Worm (Caenorhabditis elegans) whole organism, L4 larva: ENCODE data around the gene ric-4.
A peak's percentile ranks its signal among the peaks of the same experiment; 100 is the strongest.

Experiments
- F49E8.2 ChIP-seq: sonication (generic microtip); optimal IDR thresholded peaks from 2 replicates; lab custom pipeline; 2016; ENCODE audit warnings: missing compliant biosample characterization, mild to moderate bottlenecking, missing genetic modification characterization, borderline replicate concordance
- R02D3.7 ChIP-seq: fragments of 150-350 bp; sonication (generic microtip); optimal IDR thresholded peaks from 3 replicates; lab custom pipeline; 2014; ENCODE audit warnings: missing biosample characterization, missing genetic modification characterization
- T26A8.4 ChIP-seq: fragments of 200-800 bp; sonication (Bioruptor generic); IDR thresholded peaks from 2 replicates; pipeline ENCODE4 v1.3.6; 2022; ENCODE audit warnings: missing genetic modification characterization, missing compliant biosample characterization
- Y48G9A.11 ChIP-seq: fragments of 200-800 bp; sonication (Bioruptor generic); IDR thresholded peaks from 2 replicates; pipeline ENCODE4 v1.3.6; 2022; ENCODE audit warnings: missing genetic modification reagents, missing genetic modification characterization, missing compliant biosample characterization
- ZK337.2 ChIP-seq: fragments of 200-800 bp; sonication (Bioruptor generic); IDR thresholded peaks from 2 replicates; pipeline ENCODE4 v1.3.6; 2022; ENCODE audit warnings: missing genetic modification reagents, missing genetic modification characterization, missing compliant biosample characterization
- ZK546.5 ChIP-seq, 2 experiments: sonication (generic microtip); optimal IDR thresholded peaks; 2 replicates each; lab custom pipeline; 2017; ENCODE audit warnings: missing biosample characterization in 2 of 2, missing genetic modification characterization in 2 of 2
- aha-1 ChIP-seq: fragments of 150-350 bp; peaks from one replicate; lab custom pipeline; 2014; ENCODE audit warnings: missing biosample characterization, missing genetic modification characterization
- ama-1 ChIP-seq: fragments of 150-350 bp; optimal IDR thresholded peaks from 2 replicates; lab custom pipeline; 2014; ENCODE audit warnings: inconsistent platforms, mixed read lengths
- ceh-28 ChIP-seq: fragments of 150-350 bp; optimal IDR thresholded peaks from 2 replicates; lab custom pipeline; 2014; ENCODE audit warnings: missing biosample characterization, missing genetic modification reagents, missing genetic modification characterization
- ceh-62 ChIP-seq: sonication (generic microtip); optimal IDR thresholded peaks from 2 replicates; lab custom pipeline; 2017; ENCODE audit warnings: missing biosample characterization, missing genetic modification characterization
- ctbp-1 ChIP-seq: fragments of 200-800 bp; sonication (Bioruptor generic); IDR thresholded peaks from 2 replicates; pipeline ENCODE4 v1.3.6; 2022; ENCODE audit warnings: missing genetic modification reagents, missing genetic modification characterization, missing compliant biosample characterization
- daf-19 ChIP-seq: fragments of 200-800 bp; sonication (Bioruptor generic); conservative IDR thresholded peaks from 2 replicates; pipeline ENCODE4 v1.3.6; 2022; ENCODE audit warnings: missing genetic modification characterization, missing compliant biosample characterization
- daf-8 ChIP-seq: fragments of 200-800 bp; sonication (Bioruptor generic); IDR thresholded peaks from 2 replicates; pipeline ENCODE4 v1.3.6; 2022; ENCODE audit warnings: missing genetic modification characterization, missing compliant biosample characterization
- dmd-9 ChIP-seq: fragments of 200-800 bp; sonication (Bioruptor generic); IDR thresholded peaks from 2 replicates; pipeline ENCODE4 v1.3.6; 2022; ENCODE audit warnings: missing genetic modification reagents, missing genetic modification characterization, missing compliant biosample characterization
- dpl-1 ChIP-seq: fragments of 150-350 bp; optimal IDR thresholded peaks from 2 replicates; lab custom pipeline; 2014; ENCODE audit warnings: missing biosample characterization, missing genetic modification reagents, missing genetic modification characterization
- dve-1 ChIP-seq: sonication (generic microtip); optimal IDR thresholded peaks from 2 replicates; lab custom pipeline; 2017; ENCODE audit warnings: antibody characterized with exemption, mild to moderate bottlenecking, missing genetic modification characterization, missing compliant biosample characterization; ENCODE audit not compliant: insufficient read depth
- egl-27 ChIP-seq: sonication (generic microtip); optimal IDR thresholded peaks from 3 replicates; lab custom pipeline; 2017; ENCODE audit warnings: missing biosample characterization, missing genetic modification reagents, missing genetic modification characterization
- gei-8 ChIP-seq: fragments of 200-800 bp; sonication (Bioruptor generic); optimal IDR thresholded peaks from 2 replicates; lab custom pipeline; 2018; ENCODE audit warnings: mild to moderate bottlenecking, missing genetic modification characterization, missing compliant biosample characterization
- hif-1 ChIP-seq, 2 experiments: sonication (generic microtip); optimal IDR thresholded peaks; 2 replicates each; lab custom pipeline; 2016 to 2017; ENCODE audit warnings: missing compliant biosample characterization in 2 of 2, missing genetic modification characterization in 2 of 2, missing genetic modification reagents in 2 of 2, missing genotype in 2 of 2, mild to moderate bottlenecking in 1 of 2
- hlh-11 ChIP-seq: fragments of 200-800 bp; sonication (Bioruptor generic); optimal IDR thresholded peaks from 2 replicates; lab custom pipeline; 2018; ENCODE audit warnings: mild to moderate bottlenecking, missing genetic modification characterization, missing compliant biosample characterization
- hlh-30 ChIP-seq: sonication (generic microtip); optimal IDR thresholded peaks from 2 replicates; lab custom pipeline; 2017; ENCODE audit warnings: antibody characterized with exemption, mild to moderate bottlenecking, missing genetic modification characterization, missing compliant biosample characterization; ENCODE audit not compliant: insufficient read depth
- hmg-1.1 ChIP-seq: fragments of 200-800 bp; sonication (Bioruptor generic); IDR thresholded peaks from 2 replicates; pipeline ENCODE4 v1.3.6; 2022; ENCODE audit warnings: missing genetic modification reagents, missing genetic modification characterization, missing compliant biosample characterization
- jun-1 ChIP-seq: fragments of 150-350 bp; optimal IDR thresholded peaks from 2 replicates; lab custom pipeline; 2014; ENCODE audit warnings: missing biosample characterization, missing genetic modification reagents, missing genetic modification characterization
- lim-7 ChIP-seq: fragments of 200-800 bp; sonication (Bioruptor generic); IDR thresholded peaks from 2 replicates; pipeline ENCODE4 v1.3.6; 2022; ENCODE audit warnings: missing genetic modification characterization, missing compliant biosample characterization
- lin-1 ChIP-seq: fragments of 200-800 bp; sonication (Bioruptor generic); IDR thresholded peaks from 2 replicates; pipeline ENCODE4 v1.3.6; 2022; ENCODE audit warnings: missing genetic modification reagents, missing genetic modification characterization, missing compliant biosample characterization
- lin-29 ChIP-seq: fragments of 200-800 bp; sonication (Bioruptor generic); IDR thresholded peaks from 2 replicates; pipeline ENCODE4 v1.3.6; 2022; ENCODE audit warnings: missing genetic modification reagents, missing genetic modification characterization, missing compliant biosample characterization
- lin-38 ChIP-seq: fragments of 200-800 bp; sonication (Bioruptor generic); IDR thresholded peaks from 2 replicates; pipeline ENCODE4 v1.3.6; 2022; ENCODE audit warnings: missing genetic modification reagents, missing genetic modification characterization, missing compliant biosample characterization
- madf-5 ChIP-seq, 2 experiments: fragments of 200-800 bp; sonication (Bioruptor generic); IDR thresholded peaks; 2 replicates each; pipeline ENCODE4 v1.3.6; 2022; ENCODE audit warnings: missing compliant biosample characterization in 2 of 2, missing genetic modification characterization in 2 of 2
- mdl-1 ChIP-seq, 2 experiments: fragments of 150-350 bp in 1 of 2; sonication (generic microtip) in 1 of 2; optimal IDR thresholded peaks; 2 replicates each; lab custom pipeline; 2014 to 2017; ENCODE audit warnings: missing biosample characterization in 2 of 2, missing genetic modification characterization in 2 of 2
- mes-2 ChIP-seq: sonication (generic microtip); optimal IDR thresholded peaks from 2 replicates; lab custom pipeline; 2016; ENCODE audit warnings: missing genotype, mild to moderate bottlenecking, missing genetic modification characterization, missing compliant biosample characterization; ENCODE audit not compliant: poor library complexity, severe bottlenecking
- nhr-10 ChIP-seq: fragments of 150-350 bp; optimal IDR thresholded peaks from 2 replicates; lab custom pipeline; 2014; ENCODE audit warnings: missing biosample characterization, missing genetic modification characterization
- nhr-102 ChIP-seq: sonication (generic microtip); optimal IDR thresholded peaks from 2 replicates; lab custom pipeline; 2016; ENCODE audit warnings: mild to moderate bottlenecking, missing genetic modification characterization, moderate library complexity, missing compliant biosample characterization
- nhr-237 ChIP-seq: sonication (generic microtip); optimal IDR thresholded peaks from 2 replicates; lab custom pipeline; 2017; ENCODE audit warnings: missing biosample characterization, missing genetic modification characterization
- nhr-25 ChIP-seq: sonication (generic microtip); optimal IDR thresholded peaks from 2 replicates; lab custom pipeline; 2017; ENCODE audit warnings: missing genetic modification characterization, mild to moderate bottlenecking, missing compliant biosample characterization, antibody characterized with exemption, moderate library complexity, borderline replicate concordance; ENCODE audit not compliant: insufficient read depth
- nhr-48 ChIP-seq: sonication (generic microtip); optimal IDR thresholded peaks from 2 replicates; lab custom pipeline; 2016; ENCODE audit warnings: mild to moderate bottlenecking, missing genetic modification characterization, missing compliant biosample characterization
- nhr-6 ChIP-seq: fragments of 150-350 bp; optimal IDR thresholded peaks from 2 replicates; lab custom pipeline; 2014; ENCODE audit warnings: missing biosample characterization, missing genetic modification characterization
- nhr-77 ChIP-seq: fragments of 150-350 bp; optimal IDR thresholded peaks from 2 replicates; lab custom pipeline; 2014; ENCODE audit warnings: missing biosample characterization, missing genetic modification characterization
- pha-4 ChIP-seq, 2 experiments: fragments of 150-350 bp in 1 of 2; fragments of 200-800 bp in 1 of 2; sonication (Bioruptor generic) in 1 of 2; IDR thresholded peaks in 1 of 2; optimal IDR thresholded peaks in 1 of 2; 2 replicates each; pipeline versions ENCODE4 v1.3.6 to Lab custom; 2014 to 2022; ENCODE audit warnings: missing genetic modification characterization in 2 of 2, missing genetic modification reagents in 2 of 2, missing biosample characterization in 1 of 2, missing compliant biosample characterization in 1 of 2
- rbr-2 ChIP-seq: sonication (generic microtip); optimal IDR thresholded peaks from 2 replicates; lab custom pipeline; 2016; ENCODE audit warnings: missing genotype, missing genetic modification characterization, missing compliant biosample characterization
- sdz-12 ChIP-seq: fragments of 200-800 bp; sonication (Bioruptor generic); optimal IDR thresholded peaks from 2 replicates; lab custom pipeline; 2018; ENCODE audit warnings: mild to moderate bottlenecking, missing genetic modification characterization, missing compliant biosample characterization
- snpc-4 ChIP-seq: fragments of 150-350 bp; optimal IDR thresholded peaks from 2 replicates; lab custom pipeline; 2014; ENCODE audit warnings: missing biosample characterization, missing genetic modification characterization
- spr-3 ChIP-seq: fragments of 200-800 bp; sonication (Bioruptor generic); optimal IDR thresholded peaks from 2 replicates; lab custom pipeline; 2018; ENCODE audit warnings: mild to moderate bottlenecking, missing genetic modification characterization, missing compliant biosample characterization
- unc-130 ChIP-seq: sonication (generic microtip); optimal IDR thresholded peaks from 2 replicates; lab custom pipeline; 2016; ENCODE audit warnings: missing genetic modification reagents, missing genetic modification characterization, missing compliant biosample characterization
- unc-39 ChIP-seq: sonication (generic microtip); optimal IDR thresholded peaks from 2 replicates; lab custom pipeline; 2017; ENCODE audit warnings: missing biosample characterization, missing genetic modification characterization
- unc-62 ChIP-seq, 3 experiments: fragments of 150-350 bp in 1 of 3; sonication (generic microtip); optimal IDR thresholded peaks in 2 of 3; peaks in 1 of 3; 1 replicate in 1 of 3; 2 replicates in 2 of 3; lab custom pipeline; 2014 to 2017; ENCODE audit warnings: missing biosample characterization in 3 of 3, missing genetic modification characterization in 3 of 3, missing genetic modification reagents in 3 of 3, missing genotype in 1 of 3
- zfp-2 ChIP-seq: sonication (generic microtip); optimal IDR thresholded peaks from 2 replicates; lab custom pipeline; 2016; ENCODE audit warnings: mild to moderate bottlenecking, missing genetic modification characterization, missing compliant biosample characterization
- ztf-11 ChIP-seq: fragments of 150-350 bp; optimal IDR thresholded peaks from 2 replicates; lab custom pipeline; 2014; ENCODE audit warnings: missing biosample characterization, missing genetic modification characterization

ric-4 gene

ce11 chrV:10246967-10247366, 23.1 kb downstream of the ric-4 start (continued):
- no peak for TF ChIP-seq unc-62 (GFP tag; optimal IDR thresholded peaks at IDR 0.05 in 1 of 2; lab: Kevin White, UChicago)
- TF ChIP-seq unc-62 (tag; optimal IDR thresholded peaks at IDR 0.05; lab: Kevin White, UChicago): no peak
- peak in 1 of 2 experiments; percentile 68 for TF ChIP-seq hif-1 (tag; optimal IDR thresholded peaks at IDR 0.05; lab: Kevin White, UChicago)
- no peak for TF ChIP-seq gei-8 (GFP tag; lab: Kevin White, UChicago)
- TF ChIP-seq F49E8.2 (tag; lab: Kevin White, UChicago): no peak
- TF ChIP-seq lin-1 (GFP tag; lab: Robert Waterston, UW): no peak
- TF ChIP-seq nhr-10 (tag; lab: Kevin White, UChicago): no peak
- TF ChIP-seq nhr-6: no peak
- peak; percentile 33; the same call in 1 of the 2 replicates for TF ChIP-seq T26A8.4
- no peak for TF ChIP-seq ctbp-1 (GFP tag; lab: Robert Waterston, UW)
- no peak for TF ChIP-seq sdz-12 (GFP tag; lab: Kevin White, UChicago)
- TF ChIP-seq ama-1 (lab: Kevin White, UChicago): peak; percentile 1
- TF ChIP-seq lin-29 (GFP tag; lab: Robert Waterston, UW): no peak
- TF ChIP-seq lin-38 (GFP tag; lab: Robert Waterston, UW): no peak
- TF ChIP-seq nhr-48 (tag; lab: Kevin White, UChicago): no peak
- TF ChIP-seq nhr-77 (tag; lab: Kevin White, UChicago): no peak
- TF ChIP-seq rbr-2 (tag; lab: Kevin White, UChicago): peak; percentile 21
- TF ChIP-seq zfp-2 (tag; lab: Kevin White, UChicago): no peak
- TF ChIP-seq aha-1 (tag; lab: Kevin White, UChicago): no peak
- TF ChIP-seq ceh-28 (tag; lab: Kevin White, UChicago): no peak
- no peak for TF ChIP-seq Y48G9A.11
- TF ChIP-seq hlh-30 (tag; lab: Kevin White, UChicago): peak; percentile 78
- TF ChIP-seq nhr-237 (tag; lab: Kevin White, UChicago): no peak
- TF ChIP-seq, all 104 proteins: peak for 13

ce11 chrV:10246443-10246885, 23.6 kb downstream of the ric-4 start:
- no peak for TF ChIP-seq Y48G9A.11
- TF ChIP-seq spr-3 (GFP tag; lab: Kevin White, UChicago): no peak
- no peak for TF ChIP-seq R02D3.7 (tag; lab: Kevin White, UChicago)
- TF ChIP-seq daf-8 (GFP tag; lab: Robert Waterston, UW): no peak
- no peak for TF ChIP-seq ceh-62 (tag; lab: Kevin White, UChicago)
- 0 out of 2 replicates have a peak, but pooled peaks have one; percentile 23 for TF ChIP-seq ZK337.2 (GFP tag; lab: Robert Waterston, UW)
- no peak for TF ChIP-seq ztf-11 (tag; lab: Kevin White, UChicago)
- no peak; the same call in 1 of the 2 replicates for TF ChIP-seq hmg-1.1 (GFP tag; lab: Robert Waterston, UW)
- no peak for TF ChIP-seq nhr-102
- TF ChIP-seq snpc-4: no peak
- peak; percentile 88 for TF ChIP-seq hlh-30 (tag; lab: Kevin White, UChicago)
- TF ChIP-seq unc-130 (GFP tag; lab: Kevin White, UChicago): peak; percentile 42
- TF ChIP-seq jun-1 (tag; lab: Kevin White, UChicago): no peak
- no peak for TF ChIP-seq lim-7
- TF ChIP-seq dve-1 (tag; lab: Kevin White, UChicago): peak; percentile 40
- peak in 1 of 2 experiments; percentile 95 for TF ChIP-seq unc-62 (GFP tag; optimal IDR thresholded peaks at IDR 0.05 in 1 of 2; lab: Kevin White, UChicago)
- TF ChIP-seq unc-62 (tag; optimal IDR thresholded peaks at IDR 0.05; lab: Kevin White, UChicago): no peak
- no peak for TF ChIP-seq dmd-9 (GFP tag; lab: Robert Waterston, UW)
- no peak for TF ChIP-seq egl-27 (tag; lab: Kevin White, UChicago)
- TF ChIP-seq madf-5 (GFP tag; IDR thresholded peaks at IDR 0.05; lab: Robert Waterston, UW): 0 out of 4 replicates have a peak, but pooled peaks of 1 of the 2 experiments have one; percentile 27
- TF ChIP-seq pha-4 (GFP tag; IDR thresholded peaks at IDR 0.05; lab: Robert Waterston, UW): no peak
- no peak for TF ChIP-seq pha-4 (tag; optimal IDR thresholded peaks at IDR 0.05; lab: Kevin White, UChicago)
- peak in 1 of 2 experiments; percentile 19 for TF ChIP-seq hif-1 (tag; optimal IDR thresholded peaks at IDR 0.05; lab: Kevin White, UChicago)
- TF ChIP-seq ceh-28 (tag; lab: Kevin White, UChicago): no peak
- no peak for TF ChIP-seq daf-19
- TF ChIP-seq dpl-1 (GFP tag; lab: Kevin White, UChicago): peak; percentile 17
- TF ChIP-seq nhr-25 (tag; lab: Kevin White, UChicago): no peak
- no peak for TF ChIP-seq ZK546.5 (tag; optimal IDR thresholded peaks at IDR 0.05; lab: Kevin White, UChicago)
- TF ChIP-seq hlh-11: peak; percentile 40
- no peak for TF ChIP-seq nhr-10 (tag; lab: Kevin White, UChicago)
- TF ChIP-seq mes-2: peak; percentile 57
- TF ChIP-seq mdl-1 (tag; optimal IDR thresholded peaks at IDR 0.05; lab: Kevin White, UChicago): peak; percentile 22 to 98
- TF ChIP-seq unc-39: no peak
